Fruit fly (Drosophila melanogaster): ENCODE measurements around the gene CG34375.

dm6 chr3R:23036321-23036720 is 26.0 kb upstream of the CG34375 start:
- TF ChIP-seq OdsH (GFP tag; optimal IDR thresholded peaks at IDR 0.05) (no peak), Hr39 (GFP tag; optimal IDR thresholded peaks at IDR 0.05) (no peak), esn (GFP tag; optimal IDR thresholded peaks at IDR 0.05) (no peak), acj6 (GFP tag; optimal IDR thresholded peaks at IDR 0.05) (no peak), net (GFP tag; optimal IDR thresholded peaks at IDR 0.05) (no peak), Met (GFP tag; optimal IDR thresholded peaks at IDR 0.05) (no peak)

Measured in whole organism, prepupa.